Worm (Caenorhabditis elegans): ENCODE measurements around the gene trpp-3.

trpp-3 gene

DNA sequence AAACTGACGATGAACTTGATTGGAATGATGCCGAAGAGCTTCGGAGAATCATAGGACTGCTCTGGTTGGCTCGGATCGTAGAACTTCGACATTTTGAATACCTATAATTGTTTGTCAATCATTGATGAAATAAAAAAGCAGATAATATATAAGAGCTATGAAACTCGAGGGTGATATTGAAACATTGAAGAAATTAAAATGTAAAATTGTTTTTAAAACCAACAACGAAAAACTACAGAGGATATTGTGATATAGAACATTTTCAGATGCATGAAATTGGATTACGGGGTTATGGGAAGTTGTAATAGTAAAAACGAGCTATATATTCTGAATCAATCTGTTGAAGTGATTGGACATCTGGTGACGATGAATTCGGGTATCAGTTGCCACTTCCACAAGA lies 39.1 kb downstream of the trpp-3 start, which contains the start of gene C48B4.10:
C48B4.10 (minus strand) TSS at position 101 of the 400 bp plus-strand sequence.
- no peak for TF ChIP-seq klf-2 (GFP tag; conservative IDR thresholded peaks at IDR 0.05)
- no peak for TF ChIP-seq cog-1 (tag; optimal IDR thresholded peaks at IDR 0.05)
- TF ChIP-seq tab-1 (GFP tag; IDR thresholded peaks at IDR 0.05), result no peak
- no peak for TF ChIP-seq ztf-29 (GFP tag; IDR thresholded peaks at IDR 0.05)
- TF ChIP-seq flt-1 (GFP tag; IDR thresholded peaks at IDR 0.05), result no peak
- TF ChIP-seq med-1 (GFP tag; optimal IDR thresholded peaks at IDR 0.05; ENCODE audit: insufficient read depth), result no peak
- TF ChIP-seq ref-1 (GFP tag; conservative IDR thresholded peaks at IDR 0.05), result no peak
- no peak for TF ChIP-seq ztf-23 (GFP tag; IDR thresholded peaks at IDR 0.05)
- TF ChIP-seq T22C8.4 (GFP tag; IDR thresholded peaks at IDR 0.05), result no peak

DNA sequence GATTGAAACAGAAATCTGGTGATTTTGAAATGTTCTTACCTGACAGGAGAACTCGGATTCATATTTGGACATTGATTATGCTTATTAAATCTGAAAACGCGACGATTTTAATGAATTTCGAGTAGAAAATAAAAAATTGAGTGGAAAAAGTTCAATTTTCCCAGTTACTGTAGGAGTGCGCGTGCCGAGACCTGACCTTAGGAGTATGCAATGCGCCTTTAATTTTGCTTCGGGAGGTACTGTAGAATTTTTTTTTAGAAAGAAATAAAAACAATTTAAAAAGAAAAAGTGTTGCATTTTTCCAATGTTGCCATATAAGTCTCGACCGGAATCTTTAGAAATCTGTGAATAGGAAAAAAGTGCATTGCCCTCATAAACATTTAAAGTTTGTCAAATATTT lies 40.6 kb downstream of the trpp-3 start, which contains the start of gene C48B4.11:
C48B4.11 (minus strand) TSS at position 143 of the 400 bp plus-strand sequence.
- no peak for TF ChIP-seq klf-2 (GFP tag; conservative IDR thresholded peaks at IDR 0.05)
- TF ChIP-seq T22C8.4 (GFP tag; IDR thresholded peaks at IDR 0.05), result no peak
- TF ChIP-seq tab-1 (GFP tag; IDR thresholded peaks at IDR 0.05), result no peak
- TF ChIP-seq ztf-23 (GFP tag; IDR thresholded peaks at IDR 0.05), result no peak
- no peak for TF ChIP-seq cog-1 (tag; optimal IDR thresholded peaks at IDR 0.05)
- TF ChIP-seq ref-1 (GFP tag; conservative IDR thresholded peaks at IDR 0.05), result no peak
- no peak for TF ChIP-seq flt-1 (GFP tag; IDR thresholded peaks at IDR 0.05)
- no peak for TF ChIP-seq med-1 (GFP tag; optimal IDR thresholded peaks at IDR 0.05; ENCODE audit: insufficient read depth)

DNA sequence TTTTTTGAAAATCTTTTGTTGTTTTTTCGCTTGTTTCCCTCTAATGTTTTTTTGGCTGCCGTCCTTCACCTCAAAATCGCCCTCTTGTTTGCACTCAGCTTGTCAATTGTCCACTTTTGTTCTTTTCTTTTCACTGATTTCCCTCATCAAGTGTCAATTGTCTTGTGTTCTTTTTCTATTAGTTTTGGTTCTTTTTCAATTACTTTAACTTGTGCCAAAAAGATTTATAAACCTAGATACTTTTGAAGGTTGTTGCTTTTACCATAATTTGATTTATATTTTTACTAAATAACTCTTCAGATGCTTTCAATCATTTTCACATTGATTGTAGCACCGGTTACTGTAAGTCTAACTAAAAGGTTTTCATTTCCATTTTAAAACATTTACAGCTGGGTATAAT lies 43.1 kb downstream of the trpp-3 start, which contains the start of gene C48B4.13:
C48B4.13 (plus strand) TSS at position 301 of the 400 bp plus-strand sequence.
- TF ChIP-seq tab-1 (GFP tag; IDR thresholded peaks at IDR 0.05) (no peak), ztf-23 (GFP tag; IDR thresholded peaks at IDR 0.05) (no peak), klf-2 (GFP tag; conservative IDR thresholded peaks at IDR 0.05) (no peak), flt-1 (GFP tag; IDR thresholded peaks at IDR 0.05) (no peak), ref-1 (GFP tag; conservative IDR thresholded peaks at IDR 0.05) (no peak), T22C8.4 (GFP tag; IDR thresholded peaks at IDR 0.05) (no peak), med-1 (GFP tag; optimal IDR thresholded peaks at IDR 0.05; ENCODE audit: insufficient read depth) (no peak), ztf-29 (GFP tag; IDR thresholded peaks at IDR 0.05) (no peak), cog-1 (tag; optimal IDR thresholded peaks at IDR 0.05) (no peak)

DNA sequence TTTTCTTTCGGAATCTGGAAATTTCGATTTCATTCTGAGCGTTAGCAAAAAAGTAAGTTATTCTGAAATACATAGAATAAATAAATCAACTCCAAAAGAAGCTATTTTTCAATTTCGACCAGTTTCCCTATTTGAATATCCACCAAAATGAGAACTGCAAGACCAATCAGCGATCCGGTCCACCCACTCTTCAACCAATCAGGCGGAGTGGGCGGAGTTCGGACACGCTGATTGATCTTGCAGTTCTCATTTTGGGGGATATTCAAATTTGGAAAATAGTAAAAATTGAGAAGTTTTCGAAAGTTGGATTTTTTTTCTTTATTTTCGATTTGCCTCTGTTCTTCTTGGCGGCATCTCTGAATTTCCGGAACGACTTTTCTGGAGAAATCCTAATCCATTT lies 45.5 kb downstream of the trpp-3 start:
- TF ChIP-seq T22C8.4 (GFP tag; IDR thresholded peaks at IDR 0.05) (no peak), ztf-23 (GFP tag; IDR thresholded peaks at IDR 0.05) (no peak), flt-1 (GFP tag; IDR thresholded peaks at IDR 0.05) (no peak), ref-1 (GFP tag; conservative IDR thresholded peaks at IDR 0.05) (no peak), tab-1 (GFP tag; IDR thresholded peaks at IDR 0.05) (no peak), cog-1 (tag; optimal IDR thresholded peaks at IDR 0.05) (no peak), ztf-29 (GFP tag; IDR thresholded peaks at IDR 0.05) (no peak), med-1 (GFP tag; optimal IDR thresholded peaks at IDR 0.05; ENCODE audit: insufficient read depth) (no peak), klf-2 (GFP tag; conservative IDR thresholded peaks at IDR 0.05) (no peak)

Data from whole organism, midembryonic.